Worm (Caenorhabditis elegans) whole organism, young adult: Measurements from ENCODE around the gene tag-151.

ENCODE experiments used
- C06A6.2 ChIP-seq: fragments of 200-800 bp; sonication (Bioruptor generic); conservative IDR thresholded peaks from 2 replicates; pipeline ENCODE4 v1.3.6; 2022; ENCODE audit warnings: missing genetic modification characterization, missing compliant biosample characterization
- nfya-1 ChIP-seq: sonication (generic microtip); optimal IDR thresholded peaks from 2 replicates; lab custom pipeline; 2017; ENCODE audit warnings: antibody characterized with exemption, missing compliant biosample characterization, missing genetic modification characterization, borderline replicate concordance; ENCODE audit not compliant: insufficient read depth

- no peak for TF ChIP-seq C06A6.2 (GFP tag; lab: Robert Waterston, UW)
- no peak for TF ChIP-seq nfya-1 (tag; lab: Kevin White, UChicago)
Observed at ce11 chrII:4686941-4687340, 23.1 kb upstream of the tag-151 start, which contains the start of gene sre-39.
